Fruit fly (Drosophila melanogaster) whole organism, embryonic: ENCODE data around the gene CG32564.

Experiments used
- Awh ChIP-seq: fragments of 200-800 bp; sonication (Bioruptor generic); IDR thresholded peaks from 2 replicates; pipeline ENCODE4, ENCODE4 v1.3.6; 2022; ENCODE audit warnings: missing biosample characterization, missing genetic modification characterization
- Blimp-1 ChIP-seq: fragments of 200-800 bp; sonication (Bioruptor generic); optimal IDR thresholded peaks from 3 replicates; lab custom pipeline; 2018; ENCODE audit warnings: missing biosample characterization, missing genetic modification characterization, mild to moderate bottlenecking, moderate library complexity, missing genetic modification reagents
- CG10209 ChIP-seq: fragments of 200-800 bp; sonication (Bioruptor generic); optimal IDR thresholded peaks from 3 replicates; lab custom pipeline; 2017; ENCODE audit warnings: missing biosample characterization, mild to moderate bottlenecking, missing genetic modification characterization, missing genetic modification reagents
- CG10267 ChIP-seq: fragments of 200-800 bp; sonication (Bioruptor generic); optimal IDR thresholded peaks from 2 replicates; lab custom pipeline; 2018; ENCODE audit warnings: missing biosample characterization, mild to moderate bottlenecking, missing genetic modification characterization, moderate library complexity
- CG10543 ChIP-seq: fragments of 200-800 bp; sonication (Bioruptor generic); optimal IDR thresholded peaks from 3 replicates; lab custom pipeline; 2017; ENCODE audit warnings: missing biosample characterization, mild to moderate bottlenecking, missing genetic modification characterization, moderate library complexity
- CG10979 ChIP-seq: fragments of 200-800 bp; sonication (Bioruptor generic); optimal IDR thresholded peaks from 2 replicates; lab custom pipeline; 2018; ENCODE audit warnings: missing biosample characterization, mild to moderate bottlenecking, missing genetic modification characterization, moderate library complexity
- CG11504 ChIP-seq: fragments of 200-800 bp; sonication (Bioruptor generic); optimal IDR thresholded peaks from 3 replicates; lab custom pipeline; 2019; ENCODE audit warnings: missing biosample characterization, mild to moderate bottlenecking, missing genetic modification characterization, moderate library complexity
- CG14860 ChIP-seq: fragments of 200-800 bp; sonication (Bioruptor generic); IDR thresholded peaks from 3 replicates; pipeline ENCODE4 v1.3.6; 2022; ENCODE audit warnings: missing biosample characterization, missing genetic modification characterization; ENCODE audit not compliant: partially characterized antibody
- CG15514 ChIP-seq: fragments of 200-800 bp; sonication (Bioruptor generic); optimal IDR thresholded peaks from 3 replicates; lab custom pipeline; 2017; ENCODE audit warnings: missing biosample characterization, missing genetic modification characterization, mild to moderate bottlenecking, moderate library complexity, missing genetic modification reagents
- CG17359 ChIP-seq: fragments of 200-800 bp; sonication (Bioruptor generic); optimal IDR thresholded peaks from 3 replicates; lab custom pipeline; 2018; ENCODE audit warnings: missing biosample characterization, mild to moderate bottlenecking, missing genetic modification characterization, moderate library complexity
- CG2678 ChIP-seq: fragments of 200-800 bp; sonication (Bioruptor generic); optimal IDR thresholded peaks from 3 replicates; lab custom pipeline; 2019; ENCODE audit warnings: missing biosample characterization, mild to moderate bottlenecking, missing genetic modification characterization, moderate library complexity
- CG32772 ChIP-seq: fragments of 200-800 bp; sonication (Bioruptor generic); IDR thresholded peaks from 2 replicates; pipeline ENCODE4 v1.3.6; 2022; ENCODE audit warnings: missing biosample characterization, missing genetic modification characterization
- CG4424 ChIP-seq: fragments of 200-800 bp; sonication (Bioruptor generic); optimal IDR thresholded peaks from 3 replicates; lab custom pipeline; 2016; ENCODE audit warnings: missing biosample characterization, missing genetic modification characterization
- CG7963 ChIP-seq: fragments of 200-800 bp; sonication (Bioruptor generic); IDR thresholded peaks from 3 replicates; pipeline ENCODE4 v1.3.6; 2022; ENCODE audit warnings: missing biosample characterization, missing genetic modification characterization; ENCODE audit not compliant: partially characterized antibody
- CG8388 ChIP-seq: fragments of 200-800 bp; sonication (Bioruptor generic); optimal IDR thresholded peaks from 2 replicates; lab custom pipeline; 2019; ENCODE audit warnings: missing biosample characterization, mild to moderate bottlenecking, missing genetic modification characterization, moderate library complexity
- D ChIP-seq, 2 experiments: fragments of 200-800 bp in 1 of 2; fragments of >200 bp in 1 of 2; sonication (Bioruptor generic) in 1 of 2; optimal IDR thresholded peaks; 2 replicates in 1 of 2; 3 replicates in 1 of 2; lab custom pipeline; 2017; ENCODE audit warnings: mild to moderate bottlenecking in 1 of 2, missing biosample characterization in 1 of 2, missing genetic modification characterization in 1 of 2, missing genetic modification reagents in 1 of 2
- D19A ChIP-seq: fragments of 200-800 bp; optimal IDR thresholded peaks from 3 replicates; lab custom pipeline; 2019; ENCODE audit warnings: missing biosample characterization, mild to moderate bottlenecking, missing genetic modification characterization, moderate library complexity
- E2f1 ChIP-seq: fragments of 200-800 bp; sonication (Bioruptor generic); IDR thresholded peaks from 2 replicates; pipeline ENCODE4 v1.3.6; 2022; ENCODE audit warnings: missing biosample characterization, missing genetic modification characterization
- Hr51 ChIP-seq, 2 experiments: fragments of 200-800 bp; sonication (Bioruptor generic); optimal IDR thresholded peaks; 2 replicates in 1 of 2; 3 replicates in 1 of 2; lab custom pipeline; 2016 to 2018; ENCODE audit warnings: missing biosample characterization in 2 of 2, missing genetic modification characterization in 2 of 2, mild to moderate bottlenecking in 1 of 2, moderate library complexity in 1 of 2
- Hr78 ChIP-seq, 2 experiments: fragments of 200-800 bp in 1 of 2; fragments of >200 bp in 1 of 2; sonication (Bioruptor generic) in 1 of 2; optimal IDR thresholded peaks; 2 replicates each; lab custom pipeline; 2017 to 2019; ENCODE audit warnings: missing biosample characterization in 2 of 2, missing genetic modification characterization in 2 of 2, mild to moderate bottlenecking in 1 of 2, moderate library complexity in 1 of 2
- Sox102F ChIP-seq: fragments of 200-800 bp; sonication (Bioruptor generic); optimal IDR thresholded peaks from 2 replicates; lab custom pipeline; 2018; ENCODE audit warnings: missing biosample characterization, mild to moderate bottlenecking, missing genetic modification characterization, moderate library complexity
- Xrp1 ChIP-seq: fragments of 200-800 bp; sonication (Bioruptor generic); IDR thresholded peaks from 2 replicates; pipeline ENCODE4 v1.3.6; 2022; ENCODE audit warnings: missing biosample characterization, missing genetic modification characterization
- aop ChIP-seq: fragments of 200-800 bp; sonication (Bioruptor generic); IDR thresholded peaks from 2 replicates; pipeline ENCODE4 v1.3.6; 2022; ENCODE audit warnings: missing biosample characterization, missing genetic modification characterization
- bigmax ChIP-seq: fragments of 200-800 bp; sonication (Bioruptor generic); optimal IDR thresholded peaks from 2 replicates; lab custom pipeline; 2018; ENCODE audit warnings: missing biosample characterization, mild to moderate bottlenecking, missing genetic modification characterization
- cwo ChIP-seq: fragments of 200-800 bp; sonication (Bioruptor generic); optimal IDR thresholded peaks from 3 replicates; lab custom pipeline; 2017; ENCODE audit warnings: missing biosample characterization, missing genetic modification characterization, mild to moderate bottlenecking, moderate library complexity, missing genetic modification reagents
- dmrt11E ChIP-seq: fragments of 200-800 bp; sonication (Bioruptor generic); optimal IDR thresholded peaks from 3 replicates; lab custom pipeline; 2018; ENCODE audit warnings: missing biosample characterization, mild to moderate bottlenecking, missing genetic modification characterization, moderate library complexity
- ind ChIP-seq: fragments of 200-800 bp; sonication (Bioruptor generic); optimal IDR thresholded peaks from 3 replicates; lab custom pipeline; 2016; ENCODE audit warnings: missing biosample characterization, missing genetic modification characterization
- lmd ChIP-seq: fragments of 200-800 bp; sonication (Bioruptor generic); IDR thresholded peaks from 2 replicates; pipeline ENCODE4 v1.3.6; 2022; ENCODE audit warnings: missing biosample characterization, missing genetic modification characterization
- lola ChIP-seq, 3 experiments: fragments of >200 bp in 2 of 3; fragments of 200-800 bp in 1 of 3; sonication (Bioruptor generic) in 1 of 3; optimal IDR thresholded peaks; 2 replicates each; lab custom pipeline; 2017 to 2019; ENCODE audit warnings: missing biosample characterization in 3 of 3, missing genetic modification characterization in 3 of 3, mild to moderate bottlenecking in 1 of 3, moderate library complexity in 1 of 3
- nmo ChIP-seq: fragments of 200-800 bp; sonication (Bioruptor generic); optimal IDR thresholded peaks from 2 replicates; lab custom pipeline; 2018; ENCODE audit warnings: missing biosample characterization, mild to moderate bottlenecking, missing genetic modification characterization, moderate library complexity
- prd ChIP-seq, 3 experiments: fragments of >200 bp in 2 of 3; fragments of 200-800 bp in 1 of 3; sonication (Bioruptor generic) in 1 of 3; optimal IDR thresholded peaks in 2 of 3; IDR thresholded peaks in 1 of 3; 2 replicates in 2 of 3; 3 replicates in 1 of 3; pipeline versions ENCODE4 v1.3.6 to Lab custom; 2017 to 2022; ENCODE audit warnings: missing biosample characterization in 1 of 3, missing genetic modification characterization in 1 of 3
- salm ChIP-seq: fragments of 200-800 bp; sonication (Bioruptor generic); optimal IDR thresholded peaks from 2 replicates; lab custom pipeline; 2018; ENCODE audit warnings: missing biosample characterization, mild to moderate bottlenecking, missing genetic modification characterization
- sisA ChIP-seq: fragments of 200-800 bp; sonication (Bioruptor generic); IDR thresholded peaks from 2 replicates; pipeline ENCODE4 v1.3.6; 2022; ENCODE audit warnings: missing biosample characterization, missing genetic modification characterization
- ttk ChIP-seq: fragments of 200-800 bp; sonication (Bioruptor generic); IDR thresholded peaks from 2 replicates; pipeline ENCODE4 v2.1.2; 2022; ENCODE audit warnings: missing biosample characterization, missing genetic modification characterization
- twi ChIP-seq: fragments of 200-800 bp; optimal IDR thresholded peaks from 2 replicates; lab custom pipeline; 2019; ENCODE audit warnings: missing biosample characterization, mild to moderate bottlenecking, missing genetic modification characterization, moderate library complexity
- vvl ChIP-seq: fragments of 200-800 bp; sonication (Bioruptor generic); IDR thresholded peaks from 2 replicates; pipeline ENCODE4 v1.3.6; 2022; ENCODE audit warnings: missing biosample characterization, missing genetic modification characterization

CG32564 gene

DNA sequence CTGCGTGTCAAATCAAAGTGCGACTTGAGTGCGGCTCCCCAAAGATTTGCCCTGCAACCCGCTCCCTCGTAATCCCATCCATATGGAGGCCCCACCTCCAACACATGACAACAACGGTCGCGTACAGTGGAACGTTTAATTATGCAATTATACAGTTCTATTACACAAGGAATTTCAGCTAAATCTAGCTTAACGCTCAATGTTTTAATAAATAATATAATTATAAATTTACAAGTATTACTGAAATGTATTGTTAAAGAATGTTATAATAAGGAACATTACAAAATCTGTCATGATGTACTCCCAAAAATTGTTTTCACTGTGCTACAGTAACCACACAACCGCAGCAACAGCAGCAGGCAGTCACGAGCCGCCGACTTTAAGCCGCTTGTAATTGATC, 32.1 kb upstream of the CG32564 start (continued):
- TF ChIP-seq Sox102F (GFP tag; lab: Kevin White, UChicago) (peak; percentile 24), CG2678 (peak; percentile 35), CG11504 (tag; lab: Kevin White, UChicago) (peak; percentile 49), ttk (GFP tag; lab: Robert Waterston, UW) (peak; percentile 58), lola (GFP tag; optimal IDR thresholded peaks at IDR 0.05; lab: Kevin White, UChicago) (peak in 1 of 3 experiments; percentile 2), salm (no peak), dmrt11E (tag; lab: Kevin White, UChicago) (peak; percentile 31), Xrp1 (GFP tag; lab: Robert Waterston, UW) (peak; percentile 69), CG10543 (GFP tag; lab: Kevin White, UChicago) (no peak), nmo (peak; percentile 32), Hr51 (GFP tag; optimal IDR thresholded peaks at IDR 0.05; lab: Kevin White, UChicago) (no peak), CG17359 (tag; lab: Kevin White, UChicago) (peak; percentile 61), E2f1 (0 out of 2 replicates have a peak, but pooled peaks have one; percentile 14), D (optimal IDR thresholded peaks at IDR 0.05; lab: Kevin White, UChicago) (no peak), D (GFP tag; optimal IDR thresholded peaks at IDR 0.05; lab: Kevin White, UChicago) (peak; percentile 20), vvl (GFP tag; lab: Robert Waterston, UW) (peak; percentile 56; the same call in 1 of the 2 replicates), CG10209 (GFP tag; lab: Kevin White, UChicago) (no peak), twi (tag; lab: Kevin White, UChicago) (peak; percentile 42), D19A (tag; lab: Kevin White, UChicago) (peak; percentile 42), aop (GFP tag; lab: Robert Waterston, UW) (no peak), Hr78 (GFP tag; optimal IDR thresholded peaks at IDR 0.05; lab: Kevin White, UChicago) (peak in 1 of 2 experiments; percentile 5), CG15514 (GFP tag; lab: Kevin White, UChicago) (no peak), CG8388 (GFP tag; lab: Kevin White, UChicago) (peak; percentile 39), cwo (GFP tag; lab: Kevin White, UChicago) (no peak), CG7963 (GFP tag; lab: Robert Waterston, UW) (no peak), CG10979 (peak; percentile 51), CG32772 (GFP tag; lab: Robert Waterston, UW) (no peak), Blimp-1 (GFP tag; lab: Kevin White, UChicago) (peak; percentile 32), CG4424 (GFP tag; lab: Kevin White, UChicago) (peak; percentile 5), Awh (peak; percentile 45; the same call in 1 of the 2 replicates), CG14860 (no peak), bigmax (no peak), lmd (GFP tag; lab: Robert Waterston, UW) (peak; percentile 17; the same call in 1 of the 2 replicates), sisA (GFP tag; lab: Robert Waterston, UW) (peak; percentile 50; the same call in 1 of the 2 replicates), CG10267 (tag; lab: Kevin White, UChicago) (peak; percentile 18), ind (GFP tag; lab: Kevin White, UChicago) (peak; percentile 1), prd (optimal IDR thresholded peaks at IDR 0.05; lab: Kevin White, UChicago) (no peak), prd (GFP tag; IDR thresholded peaks at IDR 0.05; lab: Robert Waterston, UW) (peak; percentile 47; the same call in 1 of the 3 replicates)
- TF ChIP-seq, all 482 proteins: peak for 56
